Worm (Caenorhabditis elegans) whole organism, L1 larva: ENCODE measurements around the gene F46B6.12.
A peak's percentile ranks its signal among the peaks of the same experiment; 100 is the strongest.

Experiments used
- C34B4.2 ChIP-seq: sonication (generic microtip); optimal IDR thresholded peaks from 2 replicates; lab custom pipeline; 2017; ENCODE audit warnings: mild to moderate bottlenecking, missing genetic modification characterization, missing compliant biosample characterization
- fkh-10 ChIP-seq: sonication (generic microtip); optimal IDR thresholded peaks from 2 replicates; lab custom pipeline; 2017; ENCODE audit warnings: missing biosample characterization, missing genetic modification reagents, missing genetic modification characterization
- lin-39 ChIP-seq: fragments of 150-350 bp; optimal IDR thresholded peaks from 2 replicates; lab custom pipeline; 2014; ENCODE audit warnings: missing biosample characterization, missing genetic modification reagents, missing genetic modification characterization

DNA sequence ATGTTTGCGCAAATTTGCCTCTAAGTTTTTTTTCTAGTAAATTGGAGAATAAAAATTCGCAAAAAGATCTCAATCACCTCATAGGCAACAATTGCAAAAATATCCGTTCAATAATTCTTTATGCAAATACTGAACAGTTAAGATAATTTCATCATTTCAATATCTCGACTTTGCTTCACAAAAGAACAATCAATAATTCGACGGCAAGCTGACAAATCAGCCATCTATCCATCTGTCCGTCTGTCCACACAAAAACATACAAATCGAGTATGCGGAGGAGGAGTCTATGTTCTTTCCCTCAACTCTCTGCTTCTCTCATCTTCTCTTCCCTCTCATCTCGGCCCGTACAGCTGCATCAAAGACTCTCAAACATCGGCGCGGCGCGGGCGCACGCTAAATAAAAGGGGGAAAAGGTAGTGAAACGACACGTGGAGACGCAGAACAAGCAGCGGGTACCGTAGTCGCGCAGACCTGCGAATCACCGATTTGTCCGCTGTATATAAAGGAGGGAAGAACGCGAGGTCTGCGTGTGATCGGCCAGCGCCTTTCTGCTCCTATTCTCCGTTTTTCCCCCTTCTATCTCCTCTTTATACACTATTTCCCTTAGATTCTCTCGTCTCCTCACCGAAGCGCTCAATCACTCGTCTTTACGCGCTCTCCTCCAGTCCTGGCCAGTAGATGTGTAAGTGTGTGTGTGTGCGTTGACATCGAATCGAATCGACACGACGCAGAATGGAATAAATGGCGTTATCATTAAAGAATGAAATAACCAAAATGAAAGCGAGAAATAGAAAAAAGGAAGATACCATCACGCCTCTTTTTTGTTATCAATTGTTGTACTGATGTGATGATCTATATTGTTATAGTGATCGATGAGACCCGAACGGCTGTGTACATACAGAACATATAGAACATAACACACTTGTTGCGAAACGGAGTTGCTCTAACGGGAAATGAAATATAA is 44.6 kb downstream of the F46B6.12 start:
- TF ChIP-seq C34B4.2 (tag; lab: Kevin White, UChicago), result no peak
- peak; percentile 96 for TF ChIP-seq fkh-10 (GFP tag; lab: Kevin White, UChicago)
- peak; percentile 24 for TF ChIP-seq lin-39 (tag; lab: Kevin White, UChicago)
